Worm (Caenorhabditis elegans): ENCODE data around the gene lips-1.

The lips-1 gene

DNA sequence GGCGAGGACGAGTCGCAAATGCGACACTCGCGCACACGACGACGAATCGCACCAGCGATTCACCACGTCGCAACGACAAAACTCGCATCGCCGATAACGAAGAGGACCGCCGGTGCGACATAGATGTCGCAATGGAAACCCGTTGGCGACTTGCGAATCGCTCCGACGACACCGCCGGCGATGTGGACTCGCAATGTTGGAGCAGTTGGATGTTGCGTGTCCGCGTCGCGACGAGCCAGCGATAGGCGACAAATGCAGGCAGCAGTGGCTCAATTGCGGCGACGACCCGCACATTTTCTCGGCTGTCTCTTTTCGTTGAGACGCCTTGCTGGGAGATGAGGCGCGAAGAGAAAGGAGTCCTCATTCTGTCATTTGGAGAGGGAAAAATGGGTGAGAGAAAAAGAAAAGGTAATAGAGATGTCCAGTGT, 40.4 kb upstream of the lips-1 start (continued):
- TF ChIP-seq tlf-1 (GFP tag; optimal IDR thresholded peaks at IDR 0.05) (no peak), ceh-27 (GFP tag; optimal IDR thresholded peaks at IDR 0.05) (peak; percentile 61), F33H1.4 (GFP tag; IDR thresholded peaks at IDR 0.05) (no peak), ceh-91 (GFP tag; IDR thresholded peaks at IDR 0.05) (no peak), unc-62 (GFP tag; optimal IDR thresholded peaks at IDR 0.05) (no peak), F49E8.2 (tag; optimal IDR thresholded peaks at IDR 0.05; ENCODE audit: insufficient read depth) (no peak), F37B4.10 (GFP tag; IDR thresholded peaks at IDR 0.05) (no peak), nhr-80 (tag; optimal IDR thresholded peaks at IDR 0.05) (peak; percentile 44), K12H6.12 (tag; optimal IDR thresholded peaks at IDR 0.05) (peak; percentile 62), hmg-20 (GFP tag; IDR thresholded peaks at IDR 0.05) (no peak), hmg-1.2 (GFP tag; IDR thresholded peaks at IDR 0.05) (peak; percentile 34; the same call in 1 of the 2 replicates), B0035.1 (tag; optimal IDR thresholded peaks at IDR 0.05) (no peak), egl-44 (GFP tag; IDR thresholded peaks at IDR 0.05) (no peak), lin-26 (GFP tag; IDR thresholded peaks at IDR 0.05) (peak; percentile 62; the same call in 1 of the 2 replicates), tbx-9 (tag; optimal IDR thresholded peaks at IDR 0.05; ENCODE audit: borderline replicate concordance) (no peak), D2030.7 (GFP tag; IDR thresholded peaks at IDR 0.05) (no peak), B0019.2 (GFP tag; conservative IDR thresholded peaks at IDR 0.05) (no peak), tbp1 (GFP tag; optimal IDR thresholded peaks at IDR 0.05) (no peak), pbrm-1 (GFP tag; IDR thresholded peaks at IDR 0.05) (no peak; the same call in 1 of the 2 replicates), cebp-2 (GFP tag; IDR thresholded peaks at IDR 0.05) (no peak), B0336.3 (GFP tag; IDR thresholded peaks at IDR 0.05) (peak; percentile 58; the same call in 1 of the 2 replicates), lsl-1 (GFP tag; optimal IDR thresholded peaks at IDR 0.05) (no peak), sdz-38 (tag; optimal IDR thresholded peaks at IDR 0.05) (no peak), hlh-12 (tag; optimal IDR thresholded peaks at IDR 0.05) (no peak), Y53F4B.3 (GFP tag; IDR thresholded peaks at IDR 0.05) (no peak), F52B5.7 (tag; optimal IDR thresholded peaks at IDR 0.05) (no peak), hrde-1 (tag; optimal IDR thresholded peaks at IDR 0.05; ENCODE audit: borderline replicate concordance) (no peak), bed-2 (GFP tag; IDR thresholded peaks at IDR 0.05) (no peak), snpc-3.4 (tag; optimal IDR thresholded peaks at IDR 0.05) (no peak), madf-6 (GFP tag; IDR thresholded peaks at IDR 0.05) (0 out of 2 replicates have a peak, but pooled peaks have one; percentile 16), madf-10 (tag; optimal IDR thresholded peaks at IDR 0.05) (peak; percentile 69), bed-1 (GFP tag; IDR thresholded peaks at IDR 0.05) (no peak), hsf-1 (GFP tag; IDR thresholded peaks at IDR 0.05) (no peak), unc-130 (GFP tag; optimal IDR thresholded peaks at IDR 0.05) (no peak), xnd-1 (tag; optimal IDR thresholded peaks at IDR 0.05) (no peak), snpc-1.3 (tag; optimal IDR thresholded peaks at IDR 0.05; ENCODE audit: insufficient read depth) (no peak), mcd-1 (GFP tag; IDR thresholded peaks at IDR 0.05) (peak; percentile 69), C17E4.6 (GFP tag; IDR thresholded peaks at IDR 0.05) (no peak)

ce11 chrX:12454290-12454795, 38.2 kb upstream of the lips-1 start, which contains the start of the genes T18D3.9 and T18D3.1:
TSS of gene T18D3.9 (minus strand) at chrX:12454457.
TSS of gene T18D3.1 (plus strand) at chrX:12454745.
- TF ChIP-seq tbp1 (GFP tag; optimal IDR thresholded peaks at IDR 0.05) (peak; percentile 16), mcd-1 (GFP tag; IDR thresholded peaks at IDR 0.05) (peak; percentile 84), lin-40 (tag; optimal IDR thresholded peaks at IDR 0.05) (peak; percentile 17), dpl-1 (GFP tag; optimal IDR thresholded peaks at IDR 0.05) (no peak), hlh-12 (tag; optimal IDR thresholded peaks at IDR 0.05) (no peak), cebp-1 (GFP tag; IDR thresholded peaks at IDR 0.05) (no peak), cebp-1 (tag; optimal IDR thresholded peaks at IDR 0.05) (peak; percentile 28), F37B4.10 (GFP tag; IDR thresholded peaks at IDR 0.05) (no peak), attf-5 (GFP tag; optimal IDR thresholded peaks at IDR 0.05) (peak; percentile 33), F57A8.1 (GFP tag; optimal IDR thresholded peaks at IDR 0.05) (no peak), nhr-80 (tag; optimal IDR thresholded peaks at IDR 0.05) (peak; percentile 52), dox-1 (GFP tag; IDR thresholded peaks at IDR 0.05) (0 out of 2 replicates have a peak, but pooled peaks have one; percentile 14), attf-3 (GFP tag; conservative IDR thresholded peaks at IDR 0.05) (no peak), mxl-1 (tag; optimal IDR thresholded peaks at IDR 0.05) (no peak), ztf-18 (tag; optimal IDR thresholded peaks at IDR 0.05) (peak; percentile 45), hmg-1.2 (GFP tag; IDR thresholded peaks at IDR 0.05) (peak; percentile 31; the same call in 1 of the 2 replicates)

All from whole organism, young adult.